Fruit fly (Drosophila melanogaster) whole organism, embryonic: Measurements from ENCODE around the gene CG14332.
A peak's percentile ranks its signal among the peaks of the same experiment; 100 is the strongest.

Experiments used
- Adf1 ChIP-seq: fragments of 200-800 bp; sonication (Bioruptor generic); IDR thresholded peaks from 2 replicates; pipeline ENCODE4 v1.3.6; 2022; ENCODE audit warnings: missing biosample characterization, missing genetic modification characterization
- Antp ChIP-seq: fragments of 200-800 bp; sonication (Bioruptor generic); optimal IDR thresholded peaks from 3 replicates; lab custom pipeline; 2016; ENCODE audit warnings: missing biosample characterization, missing genetic modification characterization
- B-H1 ChIP-seq: fragments of 200-800 bp; sonication (Bioruptor generic); IDR thresholded peaks from 3 replicates; pipeline ENCODE4 v1.3.6; 2022; ENCODE audit warnings: missing biosample characterization, missing genetic modification characterization
- CG10654 ChIP-seq: fragments of 200-800 bp; sonication (Bioruptor generic); optimal IDR thresholded peaks from 2 replicates; lab custom pipeline; 2016; ENCODE audit warnings: missing biosample characterization, missing genetic modification characterization
- CG10959 ChIP-seq: fragments of 200-800 bp; sonication (Bioruptor generic); IDR thresholded peaks from 2 replicates; pipeline ENCODE4 v1.3.6; 2022; ENCODE audit warnings: missing biosample characterization, missing genetic modification characterization
- CG11085 ChIP-seq: fragments of 200-800 bp; sonication (Bioruptor generic); IDR thresholded peaks from 2 replicates; pipeline ENCODE4 v1.3.6; 2022; ENCODE audit warnings: missing biosample characterization, missing genetic modification characterization
- CG11398 ChIP-seq: fragments of 200-800 bp; sonication (Bioruptor generic); optimal IDR thresholded peaks from 2 replicates; lab custom pipeline; 2016; ENCODE audit warnings: missing biosample characterization, missing genetic modification characterization
- CG11456 ChIP-seq: fragments of 200-800 bp; sonication (Bioruptor generic); IDR thresholded peaks from 3 replicates; pipeline ENCODE4 v1.3.6; 2022; ENCODE audit warnings: missing biosample characterization, missing genetic modification characterization
- CG11695 ChIP-seq: fragments of 200-800 bp; sonication (Bioruptor generic); IDR thresholded peaks from 3 replicates; pipeline ENCODE4 v1.3.6; 2022; ENCODE audit warnings: missing biosample characterization, missing genetic modification characterization
- CG12236 ChIP-seq: fragments of 200-800 bp; sonication (Bioruptor generic); optimal IDR thresholded peaks from 2 replicates; lab custom pipeline; 2016; ENCODE audit warnings: missing biosample characterization, missing genetic modification characterization
- CG12769 ChIP-seq: fragments of 200-800 bp; sonication (Bioruptor generic); optimal IDR thresholded peaks from 2 replicates; lab custom pipeline; 2019; ENCODE audit warnings: missing biosample characterization, mild to moderate bottlenecking, missing genetic modification characterization, moderate library complexity
- CG15514 ChIP-seq: fragments of 200-800 bp; sonication (Bioruptor generic); optimal IDR thresholded peaks from 3 replicates; lab custom pipeline; 2017; ENCODE audit warnings: missing biosample characterization, missing genetic modification characterization, mild to moderate bottlenecking, moderate library complexity, missing genetic modification reagents
- CG16813 ChIP-seq: fragments of 200-800 bp; sonication (Bioruptor generic); IDR thresholded peaks from 3 replicates; pipeline ENCODE4 v1.3.6; 2022; ENCODE audit warnings: missing biosample characterization, missing genetic modification characterization; ENCODE audit not compliant: partially characterized antibody
- CG17361 ChIP-seq: fragments of 200-800 bp; sonication (Bioruptor generic); IDR thresholded peaks from 3 replicates; pipeline ENCODE4 v1.3.6; 2022; ENCODE audit warnings: missing biosample characterization, missing genetic modification characterization
- CG32767 ChIP-seq: fragments of 200-800 bp; sonication (Bioruptor generic); IDR thresholded peaks from 2 replicates; pipeline ENCODE4 v1.3.6; 2022; ENCODE audit warnings: missing biosample characterization, missing genetic modification characterization
- CG32772 ChIP-seq: fragments of 200-800 bp; sonication (Bioruptor generic); IDR thresholded peaks from 2 replicates; pipeline ENCODE4 v1.3.6; 2022; ENCODE audit warnings: missing biosample characterization, missing genetic modification characterization
- CG3847 ChIP-seq: fragments of 200-800 bp; sonication (Bioruptor generic); IDR thresholded peaks from 2 replicates; pipeline ENCODE4 v1.3.6; 2022; ENCODE audit warnings: missing biosample characterization, missing genetic modification characterization
- CG5953 ChIP-seq: fragments of 200-800 bp; sonication (Bioruptor generic); IDR thresholded peaks from 2 replicates; pipeline ENCODE4 v1.3.6; 2022; ENCODE audit warnings: missing biosample characterization, missing genetic modification characterization
- CG7357 ChIP-seq: fragments of 200-800 bp; sonication (Bioruptor generic); IDR thresholded peaks from 3 replicates; pipeline ENCODE4 v1.3.6; 2022; ENCODE audit warnings: missing biosample characterization, missing genetic modification characterization
- CG7987 ChIP-seq: fragments of 200-800 bp; sonication (Bioruptor generic); optimal IDR thresholded peaks from 2 replicates; lab custom pipeline; 2018; ENCODE audit warnings: missing biosample characterization, mild to moderate bottlenecking, missing genetic modification characterization, moderate library complexity
- CG9727 ChIP-seq: fragments of 200-800 bp; sonication (Bioruptor generic); optimal IDR thresholded peaks from 3 replicates; lab custom pipeline; 2017; ENCODE audit warnings: missing biosample characterization, mild to moderate bottlenecking, missing genetic modification characterization
- Camta ChIP-seq: fragments of 200-800 bp; sonication (Bioruptor generic); optimal IDR thresholded peaks from 2 replicates; lab custom pipeline; 2016; ENCODE audit warnings: missing biosample characterization, missing genetic modification characterization
- Dip3 ChIP-seq: fragments of 200-800 bp; sonication (Bioruptor generic); optimal IDR thresholded peaks from 3 replicates; lab custom pipeline; 2016; ENCODE audit warnings: missing biosample characterization, missing genetic modification characterization
- Dll ChIP-seq: fragments of 200-800 bp; sonication (Bioruptor generic); IDR thresholded peaks from 4 replicates; pipeline ENCODE4 v1.3.6; 2022; ENCODE audit warnings: missing biosample characterization, missing genetic modification characterization; ENCODE audit not compliant: partially characterized antibody
- Dp ChIP-seq: fragments of 200-800 bp; sonication (Bioruptor generic); optimal IDR thresholded peaks from 2 replicates; lab custom pipeline; 2018; ENCODE audit warnings: missing biosample characterization, mild to moderate bottlenecking, missing genetic modification characterization, moderate library complexity
- HLHmδ ChIP-seq: fragments of 200-800 bp; sonication (Bioruptor generic); optimal IDR thresholded peaks from 2 replicates; lab custom pipeline; 2018; ENCODE audit warnings: missing biosample characterization, mild to moderate bottlenecking, missing genetic modification characterization, moderate library complexity
- Lhr ChIP-seq: fragments of 200-800 bp; sonication (Bioruptor generic); optimal IDR thresholded peaks from 3 replicates; lab custom pipeline; 2017; ENCODE audit warnings: mild to moderate bottlenecking, missing biosample characterization, missing genetic modification reagents, missing genetic modification characterization
- Lpt ChIP-seq: fragments of >200 bp; optimal IDR thresholded peaks from 2 replicates; lab custom pipeline; 2018; ENCODE audit warnings: missing biosample characterization, missing genetic modification characterization
- MESR4 ChIP-seq: fragments of 200-800 bp; sonication (Bioruptor generic); optimal IDR thresholded peaks from 2 replicates; lab custom pipeline; 2018; ENCODE audit warnings: missing biosample characterization, mild to moderate bottlenecking, missing genetic modification characterization, moderate library complexity
- Nf-YB ChIP-seq: fragments of 200-800 bp; sonication (Bioruptor generic); optimal IDR thresholded peaks from 3 replicates; lab custom pipeline; 2019; ENCODE audit warnings: missing biosample characterization, mild to moderate bottlenecking, missing genetic modification characterization, moderate library complexity
- Oli ChIP-seq: fragments of 200-800 bp; sonication (Bioruptor generic); optimal IDR thresholded peaks from 2 replicates; lab custom pipeline; 2018; ENCODE audit warnings: missing biosample characterization, mild to moderate bottlenecking, missing genetic modification characterization, moderate library complexity
- Sin3A ChIP-seq: fragments of >200 bp; optimal IDR thresholded peaks from 2 replicates; lab custom pipeline; 2018
- Spps ChIP-seq: fragments of 200-800 bp; sonication (Bioruptor generic); optimal IDR thresholded peaks from 2 replicates; lab custom pipeline; 2018; ENCODE audit warnings: missing biosample characterization, mild to moderate bottlenecking, missing genetic modification characterization
- aop ChIP-seq: fragments of 200-800 bp; sonication (Bioruptor generic); IDR thresholded peaks from 2 replicates; pipeline ENCODE4 v1.3.6; 2022; ENCODE audit warnings: missing biosample characterization, missing genetic modification characterization
- ase ChIP-seq: fragments of 200-800 bp; sonication (Bioruptor generic); IDR thresholded peaks from 3 replicates; pipeline ENCODE4 v1.3.6; 2022; ENCODE audit warnings: missing biosample characterization, missing genetic modification characterization
- bab2 ChIP-seq: fragments of 200-800 bp; sonication (Bioruptor generic); optimal IDR thresholded peaks from 2 replicates; lab custom pipeline; 2016; ENCODE audit warnings: missing biosample characterization, missing genetic modification characterization
- bowl ChIP-seq: fragments of 200-800 bp; sonication (Bioruptor generic); IDR thresholded peaks from 2 replicates; pipeline ENCODE4 v1.3.6; 2022; ENCODE audit warnings: missing biosample characterization, missing genetic modification characterization
- br ChIP-seq: fragments of >200 bp; optimal IDR thresholded peaks from 2 replicates; lab custom pipeline; 2017
- bsh ChIP-seq, 2 experiments: fragments of 200-800 bp; sonication (Bioruptor generic); optimal IDR thresholded peaks; 2 replicates each; lab custom pipeline; 2017 to 2018; ENCODE audit warnings: mild to moderate bottlenecking in 2 of 2, missing biosample characterization in 2 of 2, missing genetic modification characterization in 2 of 2, moderate library complexity in 1 of 2
- dan ChIP-seq: fragments of 200-800 bp; sonication (Bioruptor generic); IDR thresholded peaks from 2 replicates; pipeline ENCODE4 v1.3.6; 2022; ENCODE audit warnings: missing biosample characterization, missing genetic modification characterization
- her ChIP-seq: fragments of 200-800 bp; sonication (Bioruptor generic); optimal IDR thresholded peaks from 2 replicates; lab custom pipeline; 2016; ENCODE audit warnings: missing biosample characterization, missing genetic modification characterization
- kah ChIP-seq: fragments of 200-800 bp; sonication (Bioruptor generic); optimal IDR thresholded peaks from 2 replicates; lab custom pipeline; 2018; ENCODE audit warnings: missing biosample characterization, mild to moderate bottlenecking, missing genetic modification characterization
- p53 ChIP-seq: fragments of 200-800 bp; sonication (Bioruptor generic); optimal IDR thresholded peaks from 2 replicates; lab custom pipeline; 2016; ENCODE audit warnings: missing biosample characterization, missing genetic modification characterization
- pzg ChIP-seq: fragments of 200-800 bp; sonication (Bioruptor generic); optimal IDR thresholded peaks from 3 replicates; lab custom pipeline; 2018; ENCODE audit warnings: missing biosample characterization, mild to moderate bottlenecking, missing genetic modification characterization, moderate library complexity
- repo ChIP-seq: fragments of 200-800 bp; sonication (Bioruptor generic); optimal IDR thresholded peaks from 2 replicates; lab custom pipeline; 2016; ENCODE audit warnings: missing biosample characterization, missing genetic modification characterization
- tin ChIP-seq: fragments of 200-800 bp; sonication (Bioruptor generic); optimal IDR thresholded peaks from 3 replicates; lab custom pipeline; 2016; ENCODE audit warnings: missing biosample characterization, missing genetic modification characterization
- trh ChIP-seq: fragments of 200-800 bp; sonication (Bioruptor generic); optimal IDR thresholded peaks from 2 replicates; lab custom pipeline; 2016; ENCODE audit warnings: missing biosample characterization, missing genetic modification characterization
- wdn ChIP-seq: fragments of 200-800 bp; sonication (Bioruptor generic); IDR thresholded peaks from 2 replicates; pipeline ENCODE4 v1.3.6; 2022; ENCODE audit warnings: missing biosample characterization, missing genetic modification characterization
- wek ChIP-seq: fragments of 200-800 bp; sonication (Bioruptor generic); optimal IDR thresholded peaks from 3 replicates; lab custom pipeline; 2018; ENCODE audit warnings: missing biosample characterization, mild to moderate bottlenecking, missing genetic modification characterization, moderate library complexity
- zf30C ChIP-seq: fragments of 200-800 bp; sonication (Bioruptor generic); optimal IDR thresholded peaks from 3 replicates; lab custom pipeline; 2018; ENCODE audit warnings: missing biosample characterization, mild to moderate bottlenecking, missing genetic modification characterization

Gene CG14332

DNA sequence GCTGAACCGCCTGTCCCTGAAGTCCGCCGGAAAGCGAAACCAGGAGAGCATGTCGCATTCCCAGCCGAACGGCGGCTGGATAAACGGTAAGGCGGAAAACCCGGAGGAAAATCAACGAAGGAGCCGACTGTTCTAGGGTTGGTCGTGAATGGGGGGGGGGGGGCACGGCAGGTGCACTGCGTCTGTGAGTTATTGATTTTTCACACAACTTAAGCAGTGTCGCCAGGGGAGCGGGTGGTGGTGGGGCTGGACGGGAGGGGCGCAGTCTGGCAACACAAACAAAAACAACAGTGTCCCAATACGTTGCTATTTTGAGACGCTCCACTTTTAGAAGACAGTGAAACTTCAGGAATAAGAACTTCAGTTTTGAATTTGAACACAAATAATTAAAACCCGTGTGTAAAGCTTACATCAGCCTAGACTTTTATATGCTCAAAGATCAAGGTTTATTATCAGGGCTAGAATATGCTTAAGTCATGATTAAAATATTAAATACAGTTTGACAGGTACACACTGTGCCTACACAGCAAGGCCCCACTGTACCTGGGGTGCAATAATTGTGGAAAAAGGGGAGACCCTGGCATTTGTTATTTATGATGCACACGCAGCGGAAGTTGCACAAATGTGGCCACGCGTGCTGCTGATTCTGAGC is 35.7 kb downstream of the CG14332 start (continued):
- TF ChIP-seq CG11695 (GFP tag; lab: Robert Waterston, UW) (peak; percentile 61; the same call in 1 of the 3 replicates), Sin3A (lab: Kevin White, UChicago) (no peak), aop (peak; percentile 42; the same call in 1 of the 2 replicates), HLHmδ (GFP tag; lab: Kevin White, UChicago) (no peak), Adf1 (GFP tag; lab: Robert Waterston, UW) (no peak), CG16813 (GFP tag; lab: Robert Waterston, UW) (no peak), B-H1 (GFP tag; lab: Robert Waterston, UW) (peak; percentile 74), Dll (GFP tag; lab: Robert Waterston, UW) (no peak), wdn (GFP tag; lab: Robert Waterston, UW) (peak; percentile 27; the same call in 1 of the 2 replicates), CG32767 (peak; percentile 63; the same call in 1 of the 2 replicates), Dip3 (GFP tag; lab: Kevin White, UChicago) (peak; percentile 13), Oli (tag; lab: Kevin White, UChicago) (peak; percentile 75), zf30C (GFP tag; lab: Kevin White, UChicago) (no peak), tin (GFP tag; lab: Kevin White, UChicago) (peak; percentile 69), CG11456 (GFP tag; lab: Robert Waterston, UW) (0 out of 3 replicates have a peak, but pooled peaks have one; percentile 24), CG12769 (tag; lab: Kevin White, UChicago) (peak; percentile 74), CG3847 (peak; percentile 14; the same call in 1 of the 2 replicates), CG11085 (peak; percentile 9; the same call in 1 of the 2 replicates), MESR4 (no peak), Nf-YB (GFP tag; lab: Kevin White, UChicago) (peak; percentile 34), Spps (peak; percentile 42), Lhr (GFP tag; lab: Kevin White, UChicago) (peak; percentile 12), CG15514 (GFP tag; lab: Kevin White, UChicago) (no peak), bowl (GFP tag; lab: Robert Waterston, UW) (no peak)

DNA sequence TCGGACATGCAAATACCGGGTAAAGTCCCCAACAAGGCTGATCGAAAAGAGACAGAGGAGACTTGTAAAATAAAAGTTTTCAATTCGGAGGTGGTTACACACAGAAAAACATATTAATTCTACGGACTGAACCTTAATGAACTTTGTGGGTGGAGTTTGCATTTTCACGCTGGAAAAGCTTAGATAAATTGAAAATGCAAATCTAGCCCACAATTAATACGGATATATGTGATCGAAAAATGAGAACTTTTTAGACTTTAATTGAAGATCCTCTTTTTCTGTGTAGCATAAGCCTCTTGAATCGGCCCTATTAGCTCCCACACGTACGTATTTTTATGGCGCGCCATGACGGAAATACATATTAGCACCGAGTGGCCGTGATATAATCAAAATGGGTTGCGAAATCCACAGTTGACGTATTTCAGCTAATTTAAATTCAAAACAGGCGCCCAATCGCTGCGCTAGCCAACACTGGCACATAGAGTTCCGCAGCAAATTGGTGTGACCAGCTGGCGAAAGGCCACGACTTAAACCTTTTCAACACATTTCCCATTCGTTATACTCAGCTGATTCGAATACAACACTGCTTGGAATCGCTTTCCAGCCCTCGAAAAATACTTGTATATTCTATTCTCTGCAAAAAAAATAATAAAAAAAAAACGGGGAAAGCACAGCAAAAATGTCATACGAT is 36.5 kb downstream of the CG14332 start:
- TF ChIP-seq Antp (GFP tag; lab: Kevin White, UChicago) (peak; percentile 85), CG12236 (GFP tag; lab: Kevin White, UChicago) (no peak), CG10654 (GFP tag; lab: Kevin White, UChicago) (peak; percentile 10), ase (GFP tag; lab: Robert Waterston, UW) (no peak), Camta (GFP tag; lab: Kevin White, UChicago) (peak; percentile 44), br (no peak), wek (GFP tag; lab: Kevin White, UChicago) (peak; percentile 46), her (GFP tag; lab: Kevin White, UChicago) (peak; percentile 55), pzg (GFP tag; lab: Kevin White, UChicago) (peak; percentile 96), CG5953 (GFP tag; lab: Robert Waterston, UW) (no peak), CG10959 (no peak), CG7357 (GFP tag; lab: Robert Waterston, UW) (no peak), bab2 (peak; percentile 53), bsh (GFP tag; optimal IDR thresholded peaks at IDR 0.05; lab: Kevin White, UChicago) (peak in 1 of 2 experiments; percentile 33), CG32772 (peak; percentile 71), kah (GFP tag; lab: Kevin White, UChicago) (no peak), CG7987 (GFP tag; lab: Kevin White, UChicago) (peak; percentile 65), repo (GFP tag; lab: Kevin White, UChicago) (peak; percentile 58), trh (GFP tag; lab: Kevin White, UChicago) (no peak), CG11398 (GFP tag; lab: Kevin White, UChicago) (peak; percentile 16), CG17361 (GFP tag; lab: Robert Waterston, UW) (peak; percentile 49; the same call in 1 of the 3 replicates), Lpt (GFP tag; lab: Kevin White, UChicago) (no peak), CG9727 (GFP tag; lab: Kevin White, UChicago) (peak; percentile 46), CG3847 (peak; percentile 72), Dp (GFP tag; lab: Kevin White, UChicago) (peak; percentile 97), dan (no peak), p53 (peak; percentile 40)
